Worm (Caenorhabditis elegans) whole organism, late embryonic: Measurements from ENCODE around the gene F37A4.1.

ENCODE experiments used
- C38D4.7 ChIP-seq: fragments of 200-800 bp; sonication (Bioruptor generic); optimal IDR thresholded peaks from 2 replicates; lab custom pipeline; 2018; ENCODE audit warnings: mild to moderate bottlenecking, missing genetic modification characterization, moderate library complexity, missing compliant biosample characterization
- F13H6.1 ChIP-seq: sonication (generic microtip); optimal IDR thresholded peaks from 2 replicates; lab custom pipeline; 2016; ENCODE audit warnings: missing genetic modification characterization, missing compliant biosample characterization
- K02D7.2 ChIP-seq: sonication (generic microtip); optimal IDR thresholded peaks from 2 replicates; lab custom pipeline; 2017; ENCODE audit warnings: mild to moderate bottlenecking, missing genetic modification characterization, missing compliant biosample characterization
- Y22D7AL.16 ChIP-seq: sonication (generic microtip); optimal IDR thresholded peaks from 2 replicates; lab custom pipeline; 2016; ENCODE audit warnings: missing genetic modification characterization, missing compliant biosample characterization
- ama-1 ChIP-seq: fragments of 150-350 bp; optimal IDR thresholded peaks from 2 replicates; lab custom pipeline; 2014
- ceh-14 ChIP-seq: sonication (generic microtip); optimal IDR thresholded peaks from 2 replicates; lab custom pipeline; 2016; ENCODE audit warnings: missing genotype, missing genetic modification characterization, missing compliant biosample characterization
- ceh-19 ChIP-seq: fragments of 200-800 bp; sonication (Bioruptor generic); optimal IDR thresholded peaks from 2 replicates; lab custom pipeline; 2018; ENCODE audit warnings: mild to moderate bottlenecking, missing genetic modification characterization, missing compliant biosample characterization
- ceh-2 ChIP-seq: sonication (generic microtip); optimal IDR thresholded peaks from 2 replicates; lab custom pipeline; 2016; ENCODE audit warnings: missing genotype, missing genetic modification characterization, missing compliant biosample characterization
- ceh-22 ChIP-seq: sonication (generic microtip); optimal IDR thresholded peaks from 2 replicates; lab custom pipeline; 2017; ENCODE audit warnings: missing biosample characterization, missing genetic modification characterization
- ceh-24 ChIP-seq: sonication (generic microtip); optimal IDR thresholded peaks from 2 replicates; lab custom pipeline; 2016; ENCODE audit warnings: mild to moderate bottlenecking, missing genetic modification characterization, missing compliant biosample characterization
- ceh-30 ChIP-seq: fragments of 150-350 bp; optimal IDR thresholded peaks from 2 replicates; lab custom pipeline; 2014; ENCODE audit warnings: missing biosample characterization, missing genetic modification characterization
- ceh-31 ChIP-seq: sonication (generic microtip); optimal IDR thresholded peaks from 2 replicates; lab custom pipeline; 2016; ENCODE audit warnings: missing genetic modification characterization, missing compliant biosample characterization
- ceh-34 ChIP-seq: sonication (generic microtip); optimal IDR thresholded peaks from 2 replicates; lab custom pipeline; 2016; ENCODE audit warnings: mild to moderate bottlenecking, missing genetic modification characterization, missing compliant biosample characterization
- ceh-48 ChIP-seq: sonication (generic microtip); optimal IDR thresholded peaks from 2 replicates; lab custom pipeline; 2016; ENCODE audit warnings: missing genetic modification characterization, inconsistent platforms, missing compliant biosample characterization
- ceh-6 ChIP-seq: fragments of 200-800 bp; sonication (Bioruptor generic); optimal IDR thresholded peaks from 2 replicates; lab custom pipeline; 2018; ENCODE audit warnings: mild to moderate bottlenecking, missing genetic modification characterization, missing compliant biosample characterization
- ceh-9 ChIP-seq: sonication (generic microtip); optimal IDR thresholded peaks from 2 replicates; lab custom pipeline; 2016; ENCODE audit warnings: mild to moderate bottlenecking, missing genetic modification characterization, inconsistent platforms, missing compliant biosample characterization
- dmd-4 ChIP-seq: sonication (generic microtip); optimal IDR thresholded peaks from 2 replicates; lab custom pipeline; 2016; ENCODE audit warnings: borderline replicate concordance, missing genetic modification characterization, missing compliant biosample characterization
- elt-2 ChIP-seq: sonication (generic microtip); optimal IDR thresholded peaks from 2 replicates; lab custom pipeline; 2016; ENCODE audit warnings: missing genetic modification reagents, missing genetic modification characterization, missing compliant biosample characterization
- elt-4 ChIP-seq: sonication (generic microtip); optimal IDR thresholded peaks from 2 replicates; lab custom pipeline; 2016; ENCODE audit warnings: missing genetic modification characterization, missing compliant biosample characterization
- ets-4 ChIP-seq: sonication (generic microtip); optimal IDR thresholded peaks from 2 replicates; lab custom pipeline; 2016; ENCODE audit warnings: missing genetic modification characterization, missing compliant biosample characterization
- fkh-10 ChIP-seq: fragments of 150-350 bp; optimal IDR thresholded peaks from 2 replicates; lab custom pipeline; 2014; ENCODE audit warnings: missing biosample characterization, missing genetic modification reagents, missing genetic modification characterization
- hlh-15 ChIP-seq: sonication (generic microtip); optimal IDR thresholded peaks from 2 replicates; lab custom pipeline; 2016; ENCODE audit warnings: missing genetic modification characterization, missing compliant biosample characterization
- hlh-8 ChIP-seq: sonication (generic microtip); optimal IDR thresholded peaks from 2 replicates; lab custom pipeline; 2016; ENCODE audit warnings: missing genotype, missing genetic modification characterization, missing compliant biosample characterization
- lim-6 ChIP-seq: sonication (generic microtip); optimal IDR thresholded peaks from 2 replicates; lab custom pipeline; 2016; ENCODE audit warnings: missing genetic modification characterization, missing compliant biosample characterization
- madf-2 ChIP-seq: sonication (generic microtip); optimal IDR thresholded peaks from 2 replicates; lab custom pipeline; 2017; ENCODE audit warnings: missing genetic modification characterization, missing compliant biosample characterization
- nfya-1 ChIP-seq: sonication (generic microtip); optimal IDR thresholded peaks from 2 replicates; lab custom pipeline; 2017; ENCODE audit warnings: missing genetic modification characterization, mild to moderate bottlenecking, missing compliant biosample characterization, antibody characterized with exemption, moderate library complexity
- nhr-11 ChIP-seq: fragments of 150-350 bp; optimal IDR thresholded peaks from 2 replicates; lab custom pipeline; 2014; ENCODE audit warnings: missing biosample characterization, missing genetic modification characterization
- npax-4 ChIP-seq: sonication (generic microtip); optimal IDR thresholded peaks from 2 replicates; lab custom pipeline; 2016; ENCODE audit warnings: missing genetic modification characterization, missing compliant biosample characterization
- odd-2 ChIP-seq: sonication (generic microtip); optimal IDR thresholded peaks from 2 replicates; lab custom pipeline; 2017; ENCODE audit warnings: antibody characterized with exemption, mild to moderate bottlenecking, missing genetic modification characterization, missing compliant biosample characterization
- pat-9 ChIP-seq: fragments of 200-800 bp; sonication (Bioruptor generic); optimal IDR thresholded peaks from 2 replicates; lab custom pipeline; 2018; ENCODE audit warnings: mild to moderate bottlenecking, missing genetic modification characterization, moderate library complexity, missing compliant biosample characterization
- pax-1 ChIP-seq: fragments of 150-350 bp; optimal IDR thresholded peaks from 2 replicates; lab custom pipeline; 2014; ENCODE audit warnings: missing biosample characterization, missing genetic modification characterization
- pros-1 ChIP-seq: fragments of 150-350 bp; optimal IDR thresholded peaks from 2 replicates; lab custom pipeline; 2014; ENCODE audit warnings: missing biosample characterization, missing genetic modification reagents, missing genetic modification characterization
- ref-2 ChIP-seq: sonication (generic microtip); optimal IDR thresholded peaks from 2 replicates; lab custom pipeline; 2016; ENCODE audit warnings: missing genetic modification characterization, missing compliant biosample characterization
- sdc-2 ChIP-seq: sonication (generic microtip); optimal IDR thresholded peaks from 2 replicates; lab custom pipeline; 2016; ENCODE audit warnings: missing genotype, missing genetic modification characterization, missing compliant biosample characterization
- sox-4 ChIP-seq: sonication (generic microtip); optimal IDR thresholded peaks from 2 replicates; lab custom pipeline; 2017; ENCODE audit warnings: mild to moderate bottlenecking, missing genetic modification characterization, inconsistent platforms, missing compliant biosample characterization
- ttx-3 ChIP-seq: sonication (generic microtip); optimal IDR thresholded peaks from 2 replicates; lab custom pipeline; 2016; ENCODE audit warnings: missing genetic modification reagents, missing genetic modification characterization, missing compliant biosample characterization
- unc-3 ChIP-seq, 2 experiments: fragments of 200-800 bp in 1 of 2; sonication (Bioruptor generic) in 1 of 2; sonication (generic microtip) in 1 of 2; conservative IDR thresholded peaks in 1 of 2; optimal IDR thresholded peaks in 1 of 2; 2 replicates each; pipeline versions ENCODE4 v1.3.6 to Lab custom; 2016 to 2022; ENCODE audit warnings: missing compliant biosample characterization in 2 of 2, missing genetic modification characterization in 2 of 2, missing genetic modification reagents in 1 of 2
- unc-42 ChIP-seq: sonication (generic microtip); optimal IDR thresholded peaks from 2 replicates; lab custom pipeline; 2016; ENCODE audit warnings: missing genotype, missing genetic modification characterization, missing compliant biosample characterization
- unc-55 ChIP-seq: sonication (generic microtip); optimal IDR thresholded peaks from 2 replicates; lab custom pipeline; 2017; ENCODE audit warnings: missing biosample characterization, missing genetic modification reagents, missing genetic modification characterization
- ztf-16 ChIP-seq: sonication (generic microtip); optimal IDR thresholded peaks from 2 replicates; lab custom pipeline; 2017; ENCODE audit warnings: missing genetic modification characterization, missing compliant biosample characterization

Gene F37A4.1

ce11 chrIII:6723089-6723488 is at the start of gene F37A4.1:
F37A4.1 (plus strand) TSS chrIII:6723389.
- TF ChIP-seq ceh-19 (GFP tag; lab: Kevin White, UChicago) (no peak), ceh-14 (tag; lab: Kevin White, UChicago) (no peak), pax-1 (no peak)

ce11 chrIII:6675460-6675859 is 47.7 kb upstream of the F37A4.1 start, which contains the start of gene rbf-1:
rbf-1 (plus strand) TSS chrIII:6675760.
- TF ChIP-seq nfya-1 (tag; lab: Kevin White, UChicago) (no peak), ama-1 (lab: Kevin White, UChicago) (no peak), ceh-34 (tag; lab: Kevin White, UChicago) (no peak), fkh-10 (GFP tag; lab: Kevin White, UChicago) (no peak), ceh-2 (no peak), sox-4 (tag; lab: Kevin White, UChicago) (no peak), ceh-31 (tag; lab: Kevin White, UChicago) (no peak), ceh-24 (tag; lab: Kevin White, UChicago) (no peak), sdc-2 (tag; lab: Kevin White, UChicago) (no peak), ceh-9 (tag; lab: Kevin White, UChicago) (no peak), nhr-11 (tag; lab: Kevin White, UChicago) (no peak), C38D4.7 (GFP tag; lab: Kevin White, UChicago) (no peak), npax-4 (no peak), madf-2 (no peak), ceh-14 (tag; lab: Kevin White, UChicago) (no peak), hlh-8 (tag; lab: Kevin White, UChicago) (no peak), odd-2 (tag; lab: Kevin White, UChicago) (no peak), ceh-6 (no peak), ref-2 (tag; lab: Kevin White, UChicago) (no peak)

ce11 chrIII:6677304-6677703 is 45.9 kb upstream of the F37A4.1 start:
- peak; percentile 71 for TF ChIP-seq unc-42
- no peak for TF ChIP-seq ceh-30 (tag; lab: Kevin White, UChicago)

- TF ChIP-seq elt-2 (tag; lab: Kevin White, UChicago) = no peak
- no peak for TF ChIP-seq Y22D7AL.16 (tag; lab: Kevin White, UChicago)
- TF ChIP-seq sox-4 (tag; lab: Kevin White, UChicago) = no peak
- no peak for TF ChIP-seq fkh-10 (GFP tag; lab: Kevin White, UChicago)
Observed at ce11 chrIII:6679323-6679722, 43.9 kb upstream of the F37A4.1 start.

- TF ChIP-seq ceh-9 (tag; lab: Kevin White, UChicago) = no peak
- TF ChIP-seq, all 69 proteins: peak for 0
Observed at ce11 chrIII:6680963-6681362, 42.2 kb upstream of the F37A4.1 start.

ce11 chrIII:6681790-6682189 is 41.4 kb upstream of the F37A4.1 start:
- TF ChIP-seq ceh-48 (no peak), unc-42 (peak; percentile 21)

ce11 chrIII:6690490-6690889 is 32.7 kb upstream of the F37A4.1 start:
- TF ChIP-seq unc-42 = peak; percentile 8
- no peak for TF ChIP-seq elt-4 (tag; lab: Kevin White, UChicago)
- TF ChIP-seq, all 69 proteins: peak for 1

- no peak for TF ChIP-seq npax-4
- no peak for TF ChIP-seq ztf-16 (tag; lab: Kevin White, UChicago)
- TF ChIP-seq unc-3 (GFP tag; conservative IDR thresholded peaks at IDR 0.05; lab: Robert Waterston, UW) = no peak
- TF ChIP-seq unc-3 (tag; optimal IDR thresholded peaks at IDR 0.05; lab: Kevin White, UChicago) = no peak
- no peak for TF ChIP-seq pat-9 (tag; lab: Kevin White, UChicago)
- no peak for TF ChIP-seq hlh-15 (tag; lab: Kevin White, UChicago)
- TF ChIP-seq elt-2 (tag; lab: Kevin White, UChicago) = no peak
- no peak for TF ChIP-seq unc-55 (GFP tag; lab: Kevin White, UChicago)
- no peak for TF ChIP-seq K02D7.2 (tag; lab: Kevin White, UChicago)
- TF ChIP-seq ttx-3 = no peak
- TF ChIP-seq lim-6 (tag; lab: Kevin White, UChicago) = no peak
- TF ChIP-seq dmd-4 (tag; lab: Kevin White, UChicago) = no peak
- no peak for TF ChIP-seq pros-1 (tag; lab: Kevin White, UChicago)
- TF ChIP-seq F13H6.1 = no peak
- TF ChIP-seq ceh-22 (tag; lab: Kevin White, UChicago) = no peak
- TF ChIP-seq ets-4 = no peak
Observed at ce11 chrIII:6693285-6693684, 29.9 kb upstream of the F37A4.1 start.
